Fruit fly (Drosophila melanogaster) whole organism, prepupa: Measurements from ENCODE around the gene ppk23.

Source experiments
- Blimp-1 ChIP-seq: fragments of 200-800 bp; sonication (Bioruptor generic); optimal IDR thresholded peaks from 3 replicates; lab custom pipeline; 2017; ENCODE audit warnings: missing biosample characterization, missing genetic modification characterization, mild to moderate bottlenecking, moderate library complexity, missing genetic modification reagents
- CG11294 ChIP-seq: fragments of 200-800 bp; sonication (Bioruptor generic); IDR thresholded peaks from 2 replicates; pipeline ENCODE4 v1.3.6; 2022; ENCODE audit warnings: missing biosample characterization, missing genetic modification characterization
- CG11762 ChIP-seq: fragments of 200-800 bp; sonication (Bioruptor generic); optimal IDR thresholded peaks from 3 replicates; lab custom pipeline; 2016; ENCODE audit warnings: missing biosample characterization, missing genetic modification characterization; ENCODE audit not compliant: insufficient read depth
- CG11902 ChIP-seq: fragments of 200-800 bp; sonication (Bioruptor generic); optimal IDR thresholded peaks from 3 replicates; lab custom pipeline; 2016; ENCODE audit warnings: missing biosample characterization, missing genetic modification characterization
- CG15336 ChIP-seq: fragments of 200-800 bp; sonication (Bioruptor generic); IDR thresholded peaks from 2 replicates; pipeline ENCODE4 v1.3.6; 2022; ENCODE audit warnings: missing biosample characterization, missing genetic modification characterization
- CG1621 ChIP-seq: fragments of 200-800 bp; sonication (Bioruptor generic); optimal IDR thresholded peaks from 3 replicates; lab custom pipeline; 2018; ENCODE audit warnings: missing biosample characterization, mild to moderate bottlenecking, missing genetic modification characterization
- CG16779 ChIP-seq: fragments of 200-800 bp; sonication (Bioruptor generic); optimal IDR thresholded peaks from 3 replicates; lab custom pipeline; 2017; ENCODE audit warnings: missing biosample characterization, mild to moderate bottlenecking, missing genetic modification characterization
- CG3032 ChIP-seq: fragments of 200-800 bp; optimal IDR thresholded peaks from 2 replicates; lab custom pipeline; 2019; ENCODE audit warnings: missing biosample characterization, mild to moderate bottlenecking, missing genetic modification characterization, moderate library complexity
- CG31627 ChIP-seq: fragments of 200-800 bp; sonication (Bioruptor generic); optimal IDR thresholded peaks from 3 replicates; lab custom pipeline; 2016; ENCODE audit warnings: missing biosample characterization, missing genetic modification characterization
- CG32006 ChIP-seq: fragments of 200-800 bp; sonication (Bioruptor generic); optimal IDR thresholded peaks from 3 replicates; lab custom pipeline; 2017; ENCODE audit warnings: missing biosample characterization, mild to moderate bottlenecking, missing genetic modification characterization
- CG34406 ChIP-seq: fragments of 200-800 bp; sonication (Bioruptor generic); optimal IDR thresholded peaks from 3 replicates; lab custom pipeline; 2016; ENCODE audit warnings: missing biosample characterization, missing genetic modification characterization
- CG3919 ChIP-seq: fragments of 200-800 bp; sonication (Bioruptor generic); optimal IDR thresholded peaks from 3 replicates; lab custom pipeline; 2016; ENCODE audit warnings: missing biosample characterization, missing genetic modification characterization
- CG4318 ChIP-seq: fragments of 200-800 bp; sonication (Bioruptor generic); optimal IDR thresholded peaks from 3 replicates; lab custom pipeline; 2017; ENCODE audit warnings: missing biosample characterization, mild to moderate bottlenecking, missing genetic modification characterization
- CG6163 ChIP-seq: fragments of 200-800 bp; sonication (Bioruptor generic); IDR thresholded peaks from 3 replicates; pipeline ENCODE4 v1.3.6; 2022; ENCODE audit warnings: missing biosample characterization, missing genetic modification characterization
- CG6276 ChIP-seq: fragments of 200-800 bp; sonication (Bioruptor generic); optimal IDR thresholded peaks from 2 replicates; lab custom pipeline; 2017; ENCODE audit warnings: missing biosample characterization, mild to moderate bottlenecking, missing genetic modification characterization
- CG6854 ChIP-seq: fragments of 200-800 bp; sonication (Bioruptor generic); optimal IDR thresholded peaks from 2 replicates; lab custom pipeline; 2017; ENCODE audit warnings: missing biosample characterization, mild to moderate bottlenecking, missing genetic modification characterization
- CG7368 ChIP-seq: fragments of 200-800 bp; sonication (Bioruptor generic); optimal IDR thresholded peaks from 3 replicates; lab custom pipeline; 2016; ENCODE audit warnings: missing biosample characterization, missing genetic modification characterization
- CG8119 ChIP-seq: fragments of 200-800 bp; sonication (Bioruptor generic); IDR thresholded peaks from 3 replicates; pipeline ENCODE4 v1.3.6; 2022; ENCODE audit warnings: missing biosample characterization, missing genetic modification characterization
- CG8319 ChIP-seq: fragments of 200-800 bp; sonication (Bioruptor generic); optimal IDR thresholded peaks from 3 replicates; lab custom pipeline; 2016; ENCODE audit warnings: missing biosample characterization, missing genetic modification characterization
- CG8632 ChIP-seq: fragments of 200-800 bp; sonication (Bioruptor generic); optimal IDR thresholded peaks from 3 replicates; lab custom pipeline; 2016; ENCODE audit warnings: missing biosample characterization, missing genetic modification characterization
- CG9139 ChIP-seq: fragments of 200-800 bp; sonication (Bioruptor generic); optimal IDR thresholded peaks from 3 replicates; lab custom pipeline; 2017; ENCODE audit warnings: missing biosample characterization, mild to moderate bottlenecking, missing genetic modification characterization
- Eip75B ChIP-seq: fragments of 200-800 bp; sonication (Bioruptor generic); optimal IDR thresholded peaks from 3 replicates; lab custom pipeline; 2016; ENCODE audit warnings: missing biosample characterization, missing genetic modification characterization
- Eip78C ChIP-seq: fragments of 200-800 bp; sonication (Bioruptor generic); peaks from one replicate; lab custom pipeline; 2016; ENCODE audit warnings: missing biosample characterization, missing genetic modification characterization
- Eip93F ChIP-seq: fragments of 200-800 bp; sonication (Bioruptor generic); optimal IDR thresholded peaks from 2 replicates; lab custom pipeline; 2016; ENCODE audit warnings: missing biosample characterization, mild to moderate bottlenecking, missing genetic modification characterization
- Gug ChIP-seq: fragments of 200-800 bp; sonication (Bioruptor generic); IDR thresholded peaks from 2 replicates; pipeline ENCODE4 v1.3.6; 2022; ENCODE audit warnings: missing biosample characterization, missing genetic modification characterization
- Hr38 ChIP-seq: sonication (Bioruptor generic); optimal IDR thresholded peaks from 2 replicates; lab custom pipeline; 2016; ENCODE audit warnings: missing biosample characterization, missing genetic modification characterization
- Hr39 ChIP-seq: fragments of 200-800 bp; sonication (Bioruptor generic); optimal IDR thresholded peaks from 2 replicates; lab custom pipeline; 2016; ENCODE audit warnings: missing biosample characterization, missing genetic modification characterization
- Lpt ChIP-seq: fragments of 200-800 bp; sonication (Bioruptor generic); optimal IDR thresholded peaks from 3 replicates; lab custom pipeline; 2016; ENCODE audit warnings: missing biosample characterization, missing genetic modification characterization
- OdsH ChIP-seq: fragments of 200-800 bp; sonication (Bioruptor generic); optimal IDR thresholded peaks from 3 replicates; lab custom pipeline; 2016; ENCODE audit warnings: missing biosample characterization, missing genetic modification characterization
- Sox102F ChIP-seq: fragments of 200-800 bp; sonication (Bioruptor generic); optimal IDR thresholded peaks from 2 replicates; lab custom pipeline; 2016; ENCODE audit warnings: missing biosample characterization, mild to moderate bottlenecking, missing genetic modification characterization
- Sox14 ChIP-seq: fragments of 200-800 bp; sonication (Bioruptor generic); optimal IDR thresholded peaks from 3 replicates; lab custom pipeline; 2016; ENCODE audit warnings: missing biosample characterization, missing genetic modification characterization
- Sox15 ChIP-seq: fragments of 200-800 bp; sonication (Bioruptor generic); optimal IDR thresholded peaks from 3 replicates; lab custom pipeline; 2016; ENCODE audit warnings: missing biosample characterization, missing genetic modification characterization
- achi ChIP-seq: fragments of 200-800 bp; sonication (Bioruptor generic); optimal IDR thresholded peaks from 3 replicates; lab custom pipeline; 2016; ENCODE audit warnings: missing biosample characterization, missing genetic modification characterization
- acj6 ChIP-seq: fragments of 200-800 bp; sonication (Bioruptor generic); optimal IDR thresholded peaks from 3 replicates; lab custom pipeline; 2016; ENCODE audit warnings: missing biosample characterization, missing genetic modification characterization
- cyc ChIP-seq: fragments of 200-800 bp; sonication (Bioruptor generic); optimal IDR thresholded peaks from 3 replicates; lab custom pipeline; 2016; ENCODE audit warnings: missing biosample characterization, missing genetic modification characterization
- dsx ChIP-seq: fragments of 200-800 bp; optimal IDR thresholded peaks from 3 replicates; lab custom pipeline; 2019; ENCODE audit warnings: missing biosample characterization, mild to moderate bottlenecking, missing genetic modification characterization, moderate library complexity; ENCODE audit not compliant: poor library complexity, severe bottlenecking
- eg ChIP-seq: fragments of 200-800 bp; sonication (Bioruptor generic); IDR thresholded peaks from 3 replicates; pipeline ENCODE4 v1.3.6; 2022; ENCODE audit warnings: missing biosample characterization, missing genetic modification characterization
- esn ChIP-seq: fragments of 200-800 bp; sonication (Bioruptor generic); optimal IDR thresholded peaks from 2 replicates; lab custom pipeline; 2016; ENCODE audit warnings: missing biosample characterization, mild to moderate bottlenecking, missing genetic modification characterization, moderate library complexity
- fd59A ChIP-seq: fragments of 200-800 bp; sonication (Bioruptor generic); optimal IDR thresholded peaks from 2 replicates; lab custom pipeline; 2017; ENCODE audit warnings: missing biosample characterization, mild to moderate bottlenecking, missing genetic modification characterization, missing genetic modification reagents
- fd85E ChIP-seq: fragments of 200-800 bp; sonication (Bioruptor generic); optimal IDR thresholded peaks from 3 replicates; lab custom pipeline; 2016; ENCODE audit warnings: missing biosample characterization, missing genetic modification characterization
- lz ChIP-seq: fragments of 200-800 bp; sonication (Bioruptor generic); optimal IDR thresholded peaks from 3 replicates; lab custom pipeline; 2016; ENCODE audit warnings: missing biosample characterization, missing genetic modification characterization
- pdm3 ChIP-seq: fragments of 200-800 bp; sonication (Bioruptor generic); optimal IDR thresholded peaks from 3 replicates; lab custom pipeline; 2016; ENCODE audit warnings: missing biosample characterization, missing genetic modification characterization
- salr ChIP-seq, 2 experiments: fragments of 200-800 bp; sonication (Bioruptor generic); optimal IDR thresholded peaks; 3 replicates each; lab custom pipeline; 2016 to 2018; ENCODE audit warnings: missing biosample characterization in 2 of 2, missing genetic modification characterization in 2 of 2, mild to moderate bottlenecking in 1 of 2
- spab ChIP-seq: fragments of 200-800 bp; sonication (Bioruptor generic); optimal IDR thresholded peaks from 2 replicates; lab custom pipeline; 2017; ENCODE audit warnings: missing biosample characterization, mild to moderate bottlenecking, missing genetic modification characterization, missing genetic modification reagents
- ss ChIP-seq, 2 experiments: fragments of 200-800 bp; sonication (Bioruptor generic); optimal IDR thresholded peaks; 2 replicates in 1 of 2; 3 replicates in 1 of 2; lab custom pipeline; 2017 to 2018; ENCODE audit warnings: mild to moderate bottlenecking in 2 of 2, missing biosample characterization in 2 of 2, missing genetic modification characterization in 2 of 2, moderate library complexity in 1 of 2
- svp ChIP-seq: fragments of 200-800 bp; sonication (Bioruptor generic); peaks from one replicate; lab custom pipeline; 2016; ENCODE audit warnings: missing biosample characterization, missing genetic modification characterization
- topi ChIP-seq: fragments of 200-800 bp; sonication (Bioruptor generic); optimal IDR thresholded peaks from 3 replicates; lab custom pipeline; 2016; ENCODE audit warnings: missing biosample characterization, missing genetic modification characterization
- vri ChIP-seq: fragments of 200-800 bp; sonication (Bioruptor generic); optimal IDR thresholded peaks from 3 replicates; lab custom pipeline; 2016; ENCODE audit warnings: missing biosample characterization, mild to moderate bottlenecking, missing genetic modification characterization

ppk23 gene

DNA sequence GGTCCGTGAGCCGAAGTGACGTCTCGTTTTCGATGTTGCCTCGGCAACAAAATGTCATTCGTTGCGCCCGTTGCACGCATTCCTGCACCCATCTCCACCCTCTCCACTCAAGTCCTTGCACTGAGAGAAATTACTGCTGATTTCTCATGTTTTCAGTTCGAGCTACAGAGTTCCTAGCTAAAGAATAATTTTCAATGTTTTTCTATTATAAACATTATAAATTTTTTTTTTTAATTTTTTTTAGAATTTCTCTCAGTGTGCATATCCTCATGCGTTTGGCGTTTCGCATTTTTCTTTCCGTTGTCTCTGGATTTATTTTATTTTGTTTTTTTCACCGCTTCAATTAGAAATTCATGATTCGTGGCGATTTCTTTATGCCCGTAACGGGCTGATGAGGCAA lies 18.1 kb downstream of the ppk23 start (continued):
- TF ChIP-seq CG34406 (GFP tag; lab: Kevin White, UChicago) = peak; percentile 54
- TF ChIP-seq CG16779 (tag; lab: Kevin White, UChicago) = no peak
- TF ChIP-seq cyc (GFP tag; lab: Kevin White, UChicago) = peak; percentile 45
- TF ChIP-seq Lpt (GFP tag; lab: Kevin White, UChicago) = peak; percentile 10
- TF ChIP-seq Sox14 (GFP tag; lab: Kevin White, UChicago) = peak; percentile 41
- peak; percentile 37 for TF ChIP-seq Hr39 (GFP tag; lab: Kevin White, UChicago)
- peak; percentile 29 for TF ChIP-seq CG9139
- peak; percentile 34 for TF ChIP-seq Eip75B (GFP tag; lab: Kevin White, UChicago)
- peak; percentile 63 for TF ChIP-seq CG3032
- TF ChIP-seq CG11902 (GFP tag; lab: Kevin White, UChicago) = peak; percentile 8
- TF ChIP-seq CG7368 (GFP tag; lab: Kevin White, UChicago) = peak; percentile 32
- peak; percentile 74 for TF ChIP-seq esn
- TF ChIP-seq lz = peak; percentile 62
- peak; percentile 41 for TF ChIP-seq Eip93F (GFP tag; lab: Kevin White, UChicago)
- TF ChIP-seq achi (GFP tag; lab: Kevin White, UChicago) = peak; percentile 67
- TF ChIP-seq CG15336 (GFP tag; lab: Robert Waterston, UW) = peak; percentile 59
- peak; percentile 29; the same call in 1 of the 2 replicates for TF ChIP-seq Gug (GFP tag; lab: Robert Waterston, UW)
- TF ChIP-seq Blimp-1 (GFP tag; lab: Kevin White, UChicago) = peak; percentile 2
- TF ChIP-seq OdsH = peak; percentile 62
- TF ChIP-seq eg (GFP tag; lab: Robert Waterston, UW) = peak; percentile 73
- peak; percentile 85 for TF ChIP-seq CG6163 (GFP tag; lab: Robert Waterston, UW)
- peak; percentile 53 for TF ChIP-seq CG32006
- TF ChIP-seq CG11762 = peak; percentile 30
- TF ChIP-seq vri (GFP tag; lab: Kevin White, UChicago) = peak; percentile 47
- TF ChIP-seq CG31627 (GFP tag; lab: Kevin White, UChicago) = peak; percentile 47
- TF ChIP-seq Sox15 (GFP tag; lab: Kevin White, UChicago) = peak; percentile 8
- no peak for TF ChIP-seq CG6854 (GFP tag; lab: Kevin White, UChicago)
- TF ChIP-seq CG6276 (GFP tag; lab: Kevin White, UChicago) = no peak
- TF ChIP-seq svp (GFP tag; lab: Kevin White, UChicago) = peak; percentile 90
- peak; percentile 1 to 10 for TF ChIP-seq salr (GFP tag; optimal IDR thresholded peaks at IDR 0.05; lab: Kevin White, UChicago)
- peak; percentile 22 for TF ChIP-seq CG4318 (GFP tag; lab: Kevin White, UChicago)
- no peak for TF ChIP-seq CG11294
- peak; percentile 25 for TF ChIP-seq CG3919 (GFP tag; lab: Kevin White, UChicago)
- peak; percentile 59 for TF ChIP-seq topi
- TF ChIP-seq dsx (GFP tag; lab: Kevin White, UChicago) = peak; percentile 53
- TF ChIP-seq Eip78C (GFP tag; lab: Kevin White, UChicago) = peak; percentile 89
- TF ChIP-seq acj6 = peak; percentile 41
- TF ChIP-seq fd85E = no peak
- TF ChIP-seq CG8632 = peak; percentile 43

- TF ChIP-seq Lpt (GFP tag; lab: Kevin White, UChicago) = no peak
- TF ChIP-seq CG6276 (GFP tag; lab: Kevin White, UChicago) = no peak
- TF ChIP-seq Hr38 (GFP tag; lab: Kevin White, UChicago) = no peak
- TF ChIP-seq CG16779 (tag; lab: Kevin White, UChicago) = no peak
- no peak for TF ChIP-seq CG8119 (GFP tag; lab: Robert Waterston, UW)
- peak; percentile 46 for TF ChIP-seq CG8632
- TF ChIP-seq CG31627 (GFP tag; lab: Kevin White, UChicago) = peak; percentile 57
- peak; percentile 64 for TF ChIP-seq topi
- no peak for TF ChIP-seq spab (GFP tag; lab: Kevin White, UChicago)
- peak; percentile 86 for TF ChIP-seq svp (GFP tag; lab: Kevin White, UChicago)
- TF ChIP-seq CG3919 (GFP tag; lab: Kevin White, UChicago) = no peak
- no peak for TF ChIP-seq CG11762
- peak; percentile 31 for TF ChIP-seq pdm3 (GFP tag; lab: Kevin White, UChicago)
- TF ChIP-seq fd59A = no peak
- no peak for TF ChIP-seq dsx (GFP tag; lab: Kevin White, UChicago)
- TF ChIP-seq cyc (GFP tag; lab: Kevin White, UChicago) = peak; percentile 61
- TF ChIP-seq CG11902 (GFP tag; lab: Kevin White, UChicago) = peak; percentile 2
- TF ChIP-seq ss (GFP tag; optimal IDR thresholded peaks at IDR 0.05; lab: Kevin White, UChicago) = no peak
- TF ChIP-seq CG8319 (GFP tag; lab: Kevin White, UChicago) = no peak
- TF ChIP-seq vri (GFP tag; lab: Kevin White, UChicago) = no peak
- no peak for TF ChIP-seq CG1621 (tag; lab: Kevin White, UChicago)
- no peak for TF ChIP-seq Eip75B (GFP tag; lab: Kevin White, UChicago)
- TF ChIP-seq Hr39 (GFP tag; lab: Kevin White, UChicago) = peak; percentile 63
- TF ChIP-seq CG32006 = peak; percentile 33
- TF ChIP-seq Eip78C (GFP tag; lab: Kevin White, UChicago) = peak; percentile 70
- TF ChIP-seq CG6854 (GFP tag; lab: Kevin White, UChicago) = no peak
- no peak for TF ChIP-seq CG6163 (GFP tag; lab: Robert Waterston, UW)
- no peak for TF ChIP-seq Sox15 (GFP tag; lab: Kevin White, UChicago)
- no peak for TF ChIP-seq CG4318 (GFP tag; lab: Kevin White, UChicago)
- peak; percentile 26 for TF ChIP-seq Sox102F (GFP tag; lab: Kevin White, UChicago)
- no peak for TF ChIP-seq CG15336 (GFP tag; lab: Robert Waterston, UW)
These were observed 18.7 kb downstream of the ppk23 start for dm6 chrX:17550307-17550706.
